Worm (Caenorhabditis elegans) whole organism, L4 larva: ENCODE results near the gene Y67H2A.7.

ENCODE experiments used
- F37D6.2 ChIP-seq: sonication (generic microtip); optimal IDR thresholded peaks from 2 replicates; lab custom pipeline; 2016; ENCODE audit warnings: mild to moderate bottlenecking, missing genetic modification characterization, missing compliant biosample characterization
- F44E2.7 ChIP-seq: fragments of 200-800 bp; sonication (Bioruptor generic); IDR thresholded peaks from 2 replicates; pipeline ENCODE4 v2.1.2; 2022; ENCODE audit warnings: missing genetic modification characterization, missing compliant biosample characterization
- F49E8.2 ChIP-seq: sonication (generic microtip); optimal IDR thresholded peaks from 2 replicates; lab custom pipeline; 2016; ENCODE audit warnings: missing compliant biosample characterization, mild to moderate bottlenecking, missing genetic modification characterization, borderline replicate concordance
- T20F7.1 ChIP-seq: fragments of 200-800 bp; sonication (Bioruptor generic); optimal IDR thresholded peaks from 2 replicates; lab custom pipeline; 2018; ENCODE audit warnings: mild to moderate bottlenecking, missing genetic modification characterization, missing compliant biosample characterization
- T26A8.4 ChIP-seq: fragments of 200-800 bp; sonication (Bioruptor generic); IDR thresholded peaks from 2 replicates; pipeline ENCODE4 v1.3.6; 2022; ENCODE audit warnings: missing genetic modification characterization, missing compliant biosample characterization
- Y105C5A.15 ChIP-seq: fragments of 200-800 bp; sonication (Bioruptor generic); IDR thresholded peaks from 2 replicates; pipeline ENCODE4 v1.3.6; 2022; ENCODE audit warnings: missing genetic modification characterization, missing compliant biosample characterization
- Y48G9A.11 ChIP-seq: fragments of 200-800 bp; sonication (Bioruptor generic); IDR thresholded peaks from 2 replicates; pipeline ENCODE4 v1.3.6; 2022; ENCODE audit warnings: missing genetic modification reagents, missing genetic modification characterization, missing compliant biosample characterization
- Y75B8A.6 ChIP-seq: fragments of 200-800 bp; sonication (Bioruptor generic); IDR thresholded peaks from 2 replicates; pipeline ENCODE4 v1.3.6; 2022; ENCODE audit warnings: missing genetic modification reagents, missing genetic modification characterization, missing compliant biosample characterization
- ZK337.2 ChIP-seq: fragments of 200-800 bp; sonication (Bioruptor generic); IDR thresholded peaks from 2 replicates; pipeline ENCODE4 v1.3.6; 2022; ENCODE audit warnings: missing genetic modification reagents, missing genetic modification characterization, missing compliant biosample characterization
- aha-1 ChIP-seq: fragments of 150-350 bp; peaks from one replicate; lab custom pipeline; 2014; ENCODE audit warnings: missing biosample characterization, missing genetic modification characterization
- arid-1 ChIP-seq: fragments of 200-800 bp; sonication (Bioruptor generic); conservative IDR thresholded peaks from 2 replicates; pipeline ENCODE4 v1.3.6; 2022; ENCODE audit warnings: missing genetic modification reagents, missing genetic modification characterization, missing compliant biosample characterization
- ceh-32 ChIP-seq: sonication (generic microtip); optimal IDR thresholded peaks from 2 replicates; lab custom pipeline; 2016; ENCODE audit warnings: mild to moderate bottlenecking, missing genetic modification characterization, missing compliant biosample characterization; ENCODE audit not compliant: poor library complexity
- ceh-82 ChIP-seq: sonication (generic microtip); optimal IDR thresholded peaks from 2 replicates; lab custom pipeline; 2017; ENCODE audit warnings: missing biosample characterization, missing genetic modification characterization
- ctbp-1 ChIP-seq: fragments of 200-800 bp; sonication (Bioruptor generic); IDR thresholded peaks from 2 replicates; pipeline ENCODE4 v1.3.6; 2022; ENCODE audit warnings: missing genetic modification reagents, missing genetic modification characterization, missing compliant biosample characterization
- daf-16 ChIP-seq, 3 experiments: sonication (generic microtip); optimal IDR thresholded peaks; 2 replicates each; lab custom pipeline; 2016 to 2017; ENCODE audit warnings: missing genetic modification characterization in 3 of 3, missing genetic modification reagents in 3 of 3, mild to moderate bottlenecking in 2 of 3, missing compliant biosample characterization in 2 of 3, missing biosample characterization in 1 of 3, moderate library complexity in 1 of 3
- dmd-6 ChIP-seq: fragments of 200-800 bp; sonication (Bioruptor generic); IDR thresholded peaks from 2 replicates; pipeline ENCODE4 v1.3.6; 2022; ENCODE audit warnings: missing genetic modification reagents, missing genetic modification characterization, missing compliant biosample characterization
- dpl-1 ChIP-seq: fragments of 150-350 bp; optimal IDR thresholded peaks from 2 replicates; lab custom pipeline; 2014; ENCODE audit warnings: missing biosample characterization, missing genetic modification reagents, missing genetic modification characterization
- fkh-10 ChIP-seq: fragments of 150-350 bp; optimal IDR thresholded peaks from 2 replicates; lab custom pipeline; 2014; ENCODE audit warnings: missing biosample characterization, missing genetic modification reagents, missing genetic modification characterization
- gei-8 ChIP-seq: fragments of 200-800 bp; sonication (Bioruptor generic); optimal IDR thresholded peaks from 2 replicates; lab custom pipeline; 2018; ENCODE audit warnings: mild to moderate bottlenecking, missing genetic modification characterization, missing compliant biosample characterization
- hlh-11 ChIP-seq: fragments of 200-800 bp; sonication (Bioruptor generic); optimal IDR thresholded peaks from 2 replicates; lab custom pipeline; 2018; ENCODE audit warnings: mild to moderate bottlenecking, missing genetic modification characterization, missing compliant biosample characterization
- hmg-1.1 ChIP-seq: fragments of 200-800 bp; sonication (Bioruptor generic); IDR thresholded peaks from 2 replicates; pipeline ENCODE4 v1.3.6; 2022; ENCODE audit warnings: missing genetic modification reagents, missing genetic modification characterization, missing compliant biosample characterization
- jun-1 ChIP-seq: fragments of 150-350 bp; optimal IDR thresholded peaks from 2 replicates; lab custom pipeline; 2014; ENCODE audit warnings: missing biosample characterization, missing genetic modification reagents, missing genetic modification characterization
- lim-7 ChIP-seq: fragments of 200-800 bp; sonication (Bioruptor generic); IDR thresholded peaks from 2 replicates; pipeline ENCODE4 v1.3.6; 2022; ENCODE audit warnings: missing genetic modification characterization, missing compliant biosample characterization
- lin-29 ChIP-seq: fragments of 200-800 bp; sonication (Bioruptor generic); IDR thresholded peaks from 2 replicates; pipeline ENCODE4 v1.3.6; 2022; ENCODE audit warnings: missing genetic modification reagents, missing genetic modification characterization, missing compliant biosample characterization
- lin-38 ChIP-seq: fragments of 200-800 bp; sonication (Bioruptor generic); IDR thresholded peaks from 2 replicates; pipeline ENCODE4 v1.3.6; 2022; ENCODE audit warnings: missing genetic modification reagents, missing genetic modification characterization, missing compliant biosample characterization
- lir-3 ChIP-seq: sonication (generic microtip); optimal IDR thresholded peaks from 2 replicates; lab custom pipeline; 2016; ENCODE audit warnings: mild to moderate bottlenecking, missing genetic modification characterization, missing compliant biosample characterization
- lsy-2 ChIP-seq, 2 experiments: fragments of 150-350 bp in 1 of 2; sonication (generic microtip) in 1 of 2; optimal IDR thresholded peaks; 2 replicates each; lab custom pipeline; 2014 to 2017; ENCODE audit warnings: missing biosample characterization in 2 of 2, missing genetic modification characterization in 2 of 2
- madf-9 ChIP-seq: fragments of 200-800 bp; sonication (Bioruptor generic); conservative IDR thresholded peaks from 2 replicates; pipeline ENCODE4 v1.3.6; 2022; ENCODE audit warnings: missing genetic modification reagents, missing genetic modification characterization, missing compliant biosample characterization
- mdl-1 ChIP-seq, 2 experiments: fragments of 150-350 bp in 1 of 2; sonication (generic microtip) in 1 of 2; optimal IDR thresholded peaks; 2 replicates each; lab custom pipeline; 2014 to 2017; ENCODE audit warnings: missing biosample characterization in 2 of 2, missing genetic modification characterization in 2 of 2
- mep-1 ChIP-seq: fragments of 150-350 bp; sonication (generic microtip); optimal IDR thresholded peaks from 3 replicates; lab custom pipeline; 2014; ENCODE audit warnings: missing biosample characterization, missing genetic modification characterization
- mxl-2 ChIP-seq: fragments of 200-800 bp; sonication (Bioruptor generic); conservative IDR thresholded peaks from 2 replicates; pipeline ENCODE4 v1.3.6; 2022; ENCODE audit warnings: missing genetic modification reagents, missing genetic modification characterization, missing compliant biosample characterization
- mxl-3 ChIP-seq: fragments of 200-800 bp; sonication (Bioruptor generic); optimal IDR thresholded peaks from 2 replicates; lab custom pipeline; 2018; ENCODE audit warnings: mild to moderate bottlenecking, missing genetic modification characterization, missing compliant biosample characterization
- nhr-10 ChIP-seq: fragments of 150-350 bp; optimal IDR thresholded peaks from 2 replicates; lab custom pipeline; 2014; ENCODE audit warnings: missing biosample characterization, missing genetic modification characterization
- nhr-102 ChIP-seq: sonication (generic microtip); optimal IDR thresholded peaks from 2 replicates; lab custom pipeline; 2016; ENCODE audit warnings: mild to moderate bottlenecking, missing genetic modification characterization, moderate library complexity, missing compliant biosample characterization
- nhr-111 ChIP-seq: fragments of 200-800 bp; sonication (Bioruptor generic); optimal IDR thresholded peaks from 2 replicates; lab custom pipeline; 2018; ENCODE audit warnings: mild to moderate bottlenecking, missing genetic modification characterization, missing compliant biosample characterization
- nhr-25 ChIP-seq: sonication (generic microtip); optimal IDR thresholded peaks from 2 replicates; lab custom pipeline; 2017; ENCODE audit warnings: missing genetic modification characterization, mild to moderate bottlenecking, missing compliant biosample characterization, antibody characterized with exemption, moderate library complexity, borderline replicate concordance; ENCODE audit not compliant: insufficient read depth
- nhr-42 ChIP-seq: fragments of 200-800 bp; sonication (Bioruptor generic); IDR thresholded peaks from 2 replicates; pipeline ENCODE4 v1.3.6; 2022; ENCODE audit warnings: missing genetic modification characterization, missing compliant biosample characterization
- nhr-48 ChIP-seq: sonication (generic microtip); optimal IDR thresholded peaks from 2 replicates; lab custom pipeline; 2016; ENCODE audit warnings: mild to moderate bottlenecking, missing genetic modification characterization, missing compliant biosample characterization
- nhr-6 ChIP-seq: fragments of 150-350 bp; optimal IDR thresholded peaks from 2 replicates; lab custom pipeline; 2014; ENCODE audit warnings: missing biosample characterization, missing genetic modification characterization
- pqm-1 ChIP-seq: sonication (generic microtip); optimal IDR thresholded peaks from 2 replicates; lab custom pipeline; 2017; ENCODE audit warnings: missing biosample characterization, missing genetic modification characterization
- rbr-2 ChIP-seq: sonication (generic microtip); optimal IDR thresholded peaks from 2 replicates; lab custom pipeline; 2016; ENCODE audit warnings: missing genotype, missing genetic modification characterization, missing compliant biosample characterization
- snpc-1.2 ChIP-seq: fragments of 200-800 bp; sonication (Bioruptor generic); IDR thresholded peaks from 2 replicates; pipeline ENCODE4 v1.3.6; 2022; ENCODE audit warnings: missing genetic modification reagents, missing genetic modification characterization, missing compliant biosample characterization
- tra-1 ChIP-seq: fragments of 200-800 bp; sonication (Bioruptor generic); IDR thresholded peaks from 2 replicates; pipeline ENCODE4 v1.3.6; 2022; ENCODE audit warnings: missing genetic modification reagents, missing genetic modification characterization, missing compliant biosample characterization
- unc-130 ChIP-seq: sonication (generic microtip); optimal IDR thresholded peaks from 2 replicates; lab custom pipeline; 2016; ENCODE audit warnings: missing genetic modification reagents, missing genetic modification characterization, missing compliant biosample characterization
- unc-39 ChIP-seq: sonication (generic microtip); optimal IDR thresholded peaks from 2 replicates; lab custom pipeline; 2017; ENCODE audit warnings: missing biosample characterization, missing genetic modification characterization
- zfp-2 ChIP-seq: sonication (generic microtip); optimal IDR thresholded peaks from 2 replicates; lab custom pipeline; 2016; ENCODE audit warnings: mild to moderate bottlenecking, missing genetic modification characterization, missing compliant biosample characterization
- zip-2 ChIP-seq: fragments of 150-350 bp; optimal IDR thresholded peaks from 2 replicates; lab custom pipeline; 2014; ENCODE audit warnings: missing biosample characterization, missing genetic modification characterization

Gene Y67H2A.7

DNA sequence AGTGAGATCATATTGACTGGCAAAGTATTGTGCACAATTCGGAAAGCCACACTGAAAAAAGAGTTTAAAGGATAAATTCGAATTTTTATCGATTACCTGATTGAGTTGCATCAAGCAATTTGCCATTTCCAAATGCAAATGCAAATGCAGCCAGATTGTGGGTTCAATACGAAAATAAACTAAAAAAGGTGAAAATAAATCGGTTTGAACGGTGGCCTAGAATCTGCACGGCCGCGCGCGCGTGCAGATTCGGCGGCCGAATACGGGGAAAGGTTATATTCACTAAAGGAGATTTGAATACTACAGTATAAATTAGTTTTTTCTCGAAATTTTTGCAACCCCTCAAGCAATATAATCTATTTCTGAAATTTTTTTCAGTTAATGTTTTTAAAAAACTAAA is 14.2 kb upstream of the Y67H2A.7 start, which contains the start of gene Y67H2A.10 (continued):
- TF ChIP-seq nhr-10 (tag; lab: Kevin White, UChicago) = no peak

DNA sequence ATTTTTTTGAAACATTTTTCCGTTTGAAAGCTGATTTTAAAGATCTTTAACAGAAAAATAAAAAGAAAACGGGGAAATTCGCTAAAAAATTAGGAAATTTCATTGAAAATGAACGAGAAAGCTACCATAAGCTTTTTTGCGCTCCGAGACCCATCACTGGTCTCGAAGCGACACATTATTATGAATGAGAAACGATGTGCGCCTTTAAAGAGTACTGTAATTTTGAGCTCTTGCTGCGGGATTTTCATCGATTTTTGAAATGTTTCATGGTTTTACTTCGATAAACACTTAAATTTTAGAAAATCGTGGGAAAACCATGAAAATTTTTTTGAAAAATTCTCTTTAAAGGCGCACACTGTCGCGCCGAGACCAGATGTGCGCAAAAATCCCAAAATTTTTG is 13.3 kb upstream of the Y67H2A.7 start:
- TF ChIP-seq F44E2.7 (GFP tag; lab: Robert Waterston, UW) (no peak), snpc-1.2 (GFP tag; lab: Robert Waterston, UW) (0 out of 2 replicates have a peak, but pooled peaks have one; percentile 7)

DNA sequence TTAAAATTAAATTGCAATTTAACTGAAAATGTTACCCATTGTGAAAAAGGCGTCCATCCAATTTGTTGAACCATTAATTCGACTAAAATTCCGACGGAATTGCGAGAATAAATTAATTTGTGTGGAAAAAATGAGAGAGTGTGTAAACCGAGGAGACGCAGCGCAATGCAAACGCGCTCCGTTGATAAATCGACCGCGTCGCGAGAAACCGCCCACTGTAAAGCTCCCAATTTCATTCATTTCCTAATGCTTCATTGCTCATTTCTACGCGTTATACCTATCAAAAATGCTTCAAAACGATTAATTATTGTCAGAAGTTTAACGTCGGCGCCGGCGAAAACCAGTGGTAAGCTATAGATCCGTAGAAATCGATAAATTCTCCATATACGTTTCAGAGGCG is 5.8 kb upstream of the Y67H2A.7 start, which contains the start of the genes Y67H2A.2 and micu-1:
Y67H2A.2 (minus strand) TSS at position 74 of the 400 bp plus-strand sequence.
micu-1 (plus strand) TSS at position 181 of the 400 bp plus-strand sequence.
- no peak for TF ChIP-seq mdl-1 (tag; optimal IDR thresholded peaks at IDR 0.05; lab: Kevin White, UChicago)
- TF ChIP-seq nhr-10 (tag; lab: Kevin White, UChicago) = no peak
- peak; percentile 7 for TF ChIP-seq nhr-6
- TF ChIP-seq daf-16 (GFP tag; optimal IDR thresholded peaks at IDR 0.05; lab: Kevin White, UChicago) = no peak
- peak; percentile 20 for TF ChIP-seq daf-16 (tag; optimal IDR thresholded peaks at IDR 0.05; lab: Kevin White, UChicago)
- TF ChIP-seq lin-38 (GFP tag; lab: Robert Waterston, UW) = peak; percentile 99
- TF ChIP-seq dpl-1 (GFP tag; lab: Kevin White, UChicago) = peak; percentile 40
- no peak for TF ChIP-seq nhr-25 (tag; lab: Kevin White, UChicago)
- TF ChIP-seq Y75B8A.6 = no peak
- peak; percentile 38 to 73 for TF ChIP-seq lsy-2 (tag; optimal IDR thresholded peaks at IDR 0.05; lab: Kevin White, UChicago)
- TF ChIP-seq F37D6.2 (tag; lab: Kevin White, UChicago) = peak; percentile 5
- TF ChIP-seq ZK337.2 (GFP tag; lab: Robert Waterston, UW) = no peak
- TF ChIP-seq F49E8.2 (tag; lab: Kevin White, UChicago) = no peak
- TF ChIP-seq lim-7 = no peak
- peak; percentile 62 for TF ChIP-seq fkh-10 (GFP tag; lab: Kevin White, UChicago)
- TF ChIP-seq nhr-102 = peak; percentile 45
- peak; percentile 57 for TF ChIP-seq mep-1 (tag; lab: Kevin White, UChicago)
- TF ChIP-seq gei-8 (GFP tag; lab: Kevin White, UChicago) = no peak
- no peak for TF ChIP-seq T26A8.4 (GFP tag; lab: Robert Waterston, UW)
- no peak for TF ChIP-seq ceh-32 (tag; lab: Kevin White, UChicago)
- TF ChIP-seq mxl-2 (GFP tag; lab: Robert Waterston, UW) = no peak
- no peak for TF ChIP-seq T20F7.1 (GFP tag; lab: Kevin White, UChicago)
- TF ChIP-seq lir-3 (tag; lab: Kevin White, UChicago) = no peak
- TF ChIP-seq aha-1 (tag; lab: Kevin White, UChicago) = peak; percentile 98
- no peak for TF ChIP-seq zip-2 (tag; lab: Kevin White, UChicago)
- no peak for TF ChIP-seq madf-9 (GFP tag; lab: Robert Waterston, UW)
- peak; percentile 16 for TF ChIP-seq nhr-48
- no peak for TF ChIP-seq nhr-111 (GFP tag; lab: Kevin White, UChicago)
- TF ChIP-seq arid-1 = no peak
- TF ChIP-seq mxl-3 (GFP tag; lab: Kevin White, UChicago) = peak; percentile 38
- TF ChIP-seq tra-1 (GFP tag; lab: Robert Waterston, UW) = no peak
- no peak for TF ChIP-seq jun-1 (tag; lab: Kevin White, UChicago)
- TF ChIP-seq ceh-82 (tag; lab: Kevin White, UChicago) = no peak
- TF ChIP-seq Y105C5A.15 (GFP tag; lab: Robert Waterston, UW) = no peak
- TF ChIP-seq hmg-1.1 = peak; percentile 70
- TF ChIP-seq dmd-6 (GFP tag; lab: Robert Waterston, UW) = peak; percentile 57
- peak; percentile 11 for TF ChIP-seq unc-130 (GFP tag; lab: Kevin White, UChicago)
- no peak for TF ChIP-seq pqm-1 (tag; lab: Kevin White, UChicago)
- TF ChIP-seq unc-39 = no peak
- no peak for TF ChIP-seq nhr-42 (GFP tag; lab: Robert Waterston, UW)
- TF ChIP-seq hlh-11 (tag; lab: Kevin White, UChicago) = peak; percentile 49
- TF ChIP-seq Y48G9A.11 = no peak
- peak; percentile 60 for TF ChIP-seq rbr-2 (tag; lab: Kevin White, UChicago)
- TF ChIP-seq lin-29 (GFP tag; lab: Robert Waterston, UW) = no peak
- no peak for TF ChIP-seq zfp-2 (tag; lab: Kevin White, UChicago)
- TF ChIP-seq ctbp-1 (GFP tag; lab: Robert Waterston, UW) = 0 out of 2 replicates have a peak, but pooled peaks have one; percentile 42
